Fruit fly (Drosophila melanogaster): ENCODE results near the gene Scsalpha1.

DNA sequence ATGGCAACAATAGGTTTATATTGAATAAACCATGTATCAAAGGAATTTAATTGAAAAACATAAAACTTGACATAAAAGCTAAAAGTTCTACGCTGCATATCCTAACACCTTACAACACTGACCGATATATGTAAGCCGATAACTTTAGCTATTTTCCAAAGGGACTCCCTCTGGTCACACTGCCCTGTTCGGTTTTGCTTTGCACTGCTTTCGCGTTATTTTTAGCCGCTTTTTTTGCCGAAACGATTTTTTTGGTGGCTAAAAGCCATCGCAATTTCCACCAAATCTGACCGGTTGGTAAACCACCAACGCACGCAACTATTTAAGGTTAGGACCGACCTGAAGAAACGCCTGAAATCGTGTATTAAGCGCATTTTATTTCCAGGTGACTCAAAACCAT is 2.9 kb upstream of the Scsalpha1 start, which contains the start of the genes CG32263 and PIG-B:
- TF ChIP-seq Sox102F (GFP tag; optimal IDR thresholded peaks at IDR 0.05): no peak
- TF ChIP-seq spab (GFP tag; optimal IDR thresholded peaks at IDR 0.05): no peak
- TF ChIP-seq Eip75B (GFP tag; optimal IDR thresholded peaks at IDR 0.05): no peak
- TF ChIP-seq dac (GFP tag; optimal IDR thresholded peaks at IDR 0.05): no peak
- TF ChIP-seq Smox (GFP tag; optimal IDR thresholded peaks at IDR 0.05): no peak
- TF ChIP-seq CG6792 (GFP tag; optimal IDR thresholded peaks at IDR 0.05): no peak
- no peak for TF ChIP-seq esn (GFP tag; optimal IDR thresholded peaks at IDR 0.05)
